Fruit fly (Drosophila melanogaster) whole organism, wandering third instar larva: ENCODE data around the gene CG31103.

Source experiments
- CG32264 ChIP-seq: fragments of 200-800 bp; sonication (Bioruptor generic); optimal IDR thresholded peaks from 2 replicates; lab custom pipeline; 2016; ENCODE audit warnings: missing biosample characterization, missing genetic modification characterization
- CG9705 ChIP-seq: fragments of 200-800 bp; sonication (Bioruptor generic); optimal IDR thresholded peaks from 2 replicates; lab custom pipeline; 2018; ENCODE audit warnings: missing biosample characterization, mild to moderate bottlenecking, missing genetic modification characterization
- CrebA ChIP-seq: fragments of 200-800 bp; sonication (Bioruptor generic); optimal IDR thresholded peaks from 2 replicates; lab custom pipeline; 2016; ENCODE audit warnings: missing biosample characterization, mild to moderate bottlenecking, missing genetic modification characterization, borderline replicate concordance
- Dfd ChIP-seq: fragments of >200 bp; optimal IDR thresholded peaks from 2 replicates; lab custom pipeline; 2017; ENCODE audit warnings: missing biosample characterization, missing genetic modification characterization
- Dif ChIP-seq: fragments of 200-275, 200-300 bp; sonication (Bioruptor generic); optimal IDR thresholded peaks from 2 replicates; lab custom pipeline; 2018; ENCODE audit warnings: missing biosample characterization, missing genetic modification characterization; ENCODE audit not compliant: partially characterized antibody
- GATAd ChIP-seq: sonication (Bioruptor generic); optimal IDR thresholded peaks from 2 replicates; lab custom pipeline; 2016; ENCODE audit warnings: missing biosample characterization, missing genetic modification characterization
- HLH106 ChIP-seq: fragments of 200-800 bp; optimal IDR thresholded peaks from 3 replicates; lab custom pipeline; 2019; ENCODE audit warnings: missing biosample characterization, mild to moderate bottlenecking, missing genetic modification characterization, moderate library complexity
- Hr83 ChIP-seq: fragments of 200-300 bp; sonication (Bioruptor generic); optimal IDR thresholded peaks from 2 replicates; lab custom pipeline; 2016; ENCODE audit warnings: missing biosample characterization, mild to moderate bottlenecking, missing genetic modification characterization, moderate library complexity; ENCODE audit not compliant: poor library complexity, severe bottlenecking
- Jra ChIP-seq: sonication (Bioruptor generic); optimal IDR thresholded peaks from 2 replicates; lab custom pipeline; 2016; ENCODE audit warnings: missing biosample characterization, missing genetic modification characterization
- Mio ChIP-seq: sonication (Bioruptor generic); optimal IDR thresholded peaks from 2 replicates; lab custom pipeline; 2016; ENCODE audit warnings: missing biosample characterization, missing genetic modification characterization
- Myc ChIP-seq: fragments of >200 bp; optimal IDR thresholded peaks from 2 replicates; lab custom pipeline; 2017
- N ChIP-seq: fragments of >200 bp; optimal IDR thresholded peaks from 2 replicates; lab custom pipeline; 2018; ENCODE audit warnings: missing biosample characterization, missing external identifiers, missing genetic modification characterization
- OdsH ChIP-seq: fragments of 200-800 bp; sonication (Bioruptor generic); optimal IDR thresholded peaks from 2 replicates; lab custom pipeline; 2016; ENCODE audit warnings: missing biosample characterization, mild to moderate bottlenecking, missing genetic modification characterization
- Rel ChIP-seq, 2 experiments: fragments of 200-800 bp; sonication (Bioruptor generic) in 1 of 2; optimal IDR thresholded peaks; 2 replicates in 1 of 2; 3 replicates in 1 of 2; lab custom pipeline; 2016 to 2019; ENCODE audit warnings: mild to moderate bottlenecking in 2 of 2, missing biosample characterization in 2 of 2, missing genetic modification characterization in 2 of 2, moderate library complexity in 1 of 2
- Sp1 ChIP-seq: fragments of 200-800 bp; sonication (Bioruptor generic); optimal IDR thresholded peaks from 3 replicates; lab custom pipeline; 2019; ENCODE audit warnings: missing biosample characterization, mild to moderate bottlenecking, missing genetic modification characterization, moderate library complexity
- Vsx2 ChIP-seq: fragments of 200-300, 225-300 bp; sonication (Bioruptor generic); optimal IDR thresholded peaks from 2 replicates; lab custom pipeline; 2018; ENCODE audit warnings: missing biosample characterization, missing genetic modification characterization; ENCODE audit not compliant: partially characterized antibody
- br ChIP-seq: fragments of 200-800 bp; sonication (Bioruptor generic); optimal IDR thresholded peaks from 2 replicates; lab custom pipeline; 2016; ENCODE audit warnings: missing biosample characterization, missing genetic modification characterization
- brk ChIP-seq: fragments of 200-800 bp; sonication (Bioruptor generic); optimal IDR thresholded peaks from 2 replicates; lab custom pipeline; 2016; ENCODE audit warnings: missing biosample characterization, mild to moderate bottlenecking, missing genetic modification characterization
- dl ChIP-seq, 2 experiments: fragments of 175-275, 200-275 bp in 1 of 2; fragments of 200-275 bp in 1 of 2; sonication (Bioruptor generic); optimal IDR thresholded peaks; lab custom pipeline; 2018; ENCODE audit warnings: mild to moderate bottlenecking in 2 of 2, missing biosample characterization in 2 of 2, missing genetic modification characterization in 2 of 2, moderate library complexity in 2 of 2; ENCODE audit not compliant: partially characterized antibody in 2 of 2, insufficient read depth in 1 of 2
- dmrt93B ChIP-seq: fragments of 200-800 bp; sonication (Bioruptor generic); optimal IDR thresholded peaks from 2 replicates; lab custom pipeline; 2018; ENCODE audit warnings: missing biosample characterization, mild to moderate bottlenecking, missing genetic modification characterization
- dsf ChIP-seq: sonication (Bioruptor generic); optimal IDR thresholded peaks from 2 replicates; lab custom pipeline; 2016; ENCODE audit warnings: missing biosample characterization, missing genetic modification characterization, borderline replicate concordance
- ey ChIP-seq: fragments of 200-800 bp; sonication (Bioruptor generic); optimal IDR thresholded peaks from 2 replicates; lab custom pipeline; 2016; ENCODE audit warnings: missing biosample characterization, missing genetic modification characterization
- foxo ChIP-seq, 2 experiments: fragments of 200-800 bp; sonication (Bioruptor generic); optimal IDR thresholded peaks; 2 replicates in 1 of 2; 3 replicates in 1 of 2; lab custom pipeline; 2016 to 2017; ENCODE audit warnings: missing biosample characterization in 2 of 2, missing genetic modification characterization in 2 of 2
- fru ChIP-seq: fragments of 200-800 bp; sonication (Bioruptor generic); optimal IDR thresholded peaks from 3 replicates; lab custom pipeline; 2016; ENCODE audit warnings: missing biosample characterization, mild to moderate bottlenecking, missing genetic modification characterization
- h ChIP-seq: fragments of 200-800 bp; sonication (Bioruptor generic); optimal IDR thresholded peaks from 3 replicates; lab custom pipeline; 2016; ENCODE audit warnings: missing biosample characterization, mild to moderate bottlenecking, missing genetic modification characterization
- jim ChIP-seq: fragments of 175-275, 200-325 bp; sonication (Bioruptor generic); optimal IDR thresholded peaks from 2 replicates; lab custom pipeline; 2016; ENCODE audit warnings: missing biosample characterization, mild to moderate bottlenecking, missing genetic modification characterization
- lola ChIP-seq: fragments of >200 bp; optimal IDR thresholded peaks from 2 replicates; lab custom pipeline; 2017; ENCODE audit warnings: missing biosample characterization, missing genetic modification characterization
- pan ChIP-seq: fragments of >200 bp; optimal IDR thresholded peaks from 2 replicates; lab custom pipeline; 2017
- psq ChIP-seq: fragments of 200-800 bp; sonication (Bioruptor generic); optimal IDR thresholded peaks from 3 replicates; lab custom pipeline; 2017; ENCODE audit warnings: missing biosample characterization, mild to moderate bottlenecking, missing genetic modification characterization, moderate library complexity
- rgr ChIP-seq: fragments of 200-800 bp; sonication (Bioruptor generic); optimal IDR thresholded peaks from 3 replicates; lab custom pipeline; 2016; ENCODE audit warnings: missing biosample characterization, mild to moderate bottlenecking, missing genetic modification characterization
- sv ChIP-seq: fragments of 200-800 bp; sonication (Bioruptor generic); optimal IDR thresholded peaks from 3 replicates; lab custom pipeline; 2016; ENCODE audit warnings: missing biosample characterization, missing genetic modification characterization
- tai ChIP-seq: sonication (Bioruptor generic); optimal IDR thresholded peaks from 2 replicates; lab custom pipeline; 2016; ENCODE audit warnings: missing biosample characterization, missing genetic modification characterization
- usp ChIP-seq: fragments of >200 bp; optimal IDR thresholded peaks from 2 replicates; lab custom pipeline; 2017; ENCODE audit warnings: missing biosample characterization, missing genetic modification characterization
- woc ChIP-seq: sonication (Bioruptor generic); optimal IDR thresholded peaks from 2 replicates; lab custom pipeline; 2016; ENCODE audit warnings: missing biosample characterization, mild to moderate bottlenecking, missing genetic modification characterization

Gene CG31103

DNA sequence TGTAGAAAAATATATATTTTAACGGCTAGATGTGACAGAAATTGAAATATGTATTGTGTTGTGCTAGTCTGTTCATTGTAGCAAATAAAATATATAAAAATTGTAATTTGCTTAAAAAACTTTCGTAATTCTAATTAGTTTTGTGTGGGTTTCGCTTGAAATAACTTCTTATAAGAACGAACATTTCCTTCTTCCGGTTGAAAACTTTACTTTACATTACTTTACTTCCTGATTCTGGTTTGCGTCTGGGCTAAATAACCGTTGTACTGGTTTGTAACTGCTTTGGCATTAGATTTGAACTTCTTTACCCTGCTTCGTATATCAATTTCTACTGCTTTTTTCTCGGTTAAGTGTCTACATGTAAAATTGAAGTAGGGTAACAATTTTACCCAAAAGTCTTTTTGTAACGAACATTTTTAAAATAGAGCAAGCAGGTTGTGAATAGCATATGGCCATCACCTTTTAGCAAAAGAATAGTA is 25.4 kb upstream of the CG31103 start, which contains the start of gene lobo:
Gene lobo, minus strand, starts transcription at position 51 of the 479 bp plus-strand sequence.
- TF ChIP-seq Dfd (GFP tag; lab: Kevin White, UChicago) (no peak), woc (GFP tag; lab: Kevin White, UChicago) (no peak), CrebA (no peak), brk (GFP tag; lab: Kevin White, UChicago) (peak; percentile 3), usp (GFP tag; lab: Kevin White, UChicago) (no peak), dsf (GFP tag; lab: Kevin White, UChicago) (no peak), Vsx2 (GFP tag; lab: Kevin White, UChicago) (no peak), Jra (GFP tag; lab: Kevin White, UChicago) (no peak), jim (GFP tag; lab: Kevin White, UChicago) (no peak), foxo (GFP tag; optimal IDR thresholded peaks at IDR 0.05; lab: Kevin White, UChicago) (no peak), N (GFP tag; lab: Kevin White, UChicago) (no peak), CG9705 (GFP tag; lab: Kevin White, UChicago) (peak; percentile 56), fru (GFP tag; lab: Kevin White, UChicago) (peak; percentile 45), HLH106 (tag; lab: Kevin White, UChicago) (peak; percentile 37), lola (no peak), CG32264 (GFP tag; lab: Kevin White, UChicago) (no peak), OdsH (GFP tag; lab: Kevin White, UChicago) (peak; percentile 37), ey (GFP tag; lab: Kevin White, UChicago) (peak; percentile 7), Mio (GFP tag; lab: Kevin White, UChicago) (no peak), Sp1 (GFP tag; lab: Kevin White, UChicago) (peak; percentile 46), tai (GFP tag; lab: Kevin White, UChicago) (no peak), h (GFP tag; lab: Kevin White, UChicago) (no peak), sv (peak; percentile 27), GATAd (no peak), br (GFP tag; lab: Kevin White, UChicago) (peak; percentile 31), Hr83 (no peak), psq (GFP tag; lab: Kevin White, UChicago) (no peak), dl (GFP tag; optimal IDR thresholded peaks at IDR 0.05; lab: Kevin White, UChicago; ENCODE audit: insufficient read depth in 1 of 2, partially characterized antibody in 2 of 2) (no peak), Myc (peak; percentile 48), dmrt93B (peak; percentile 47)

DNA sequence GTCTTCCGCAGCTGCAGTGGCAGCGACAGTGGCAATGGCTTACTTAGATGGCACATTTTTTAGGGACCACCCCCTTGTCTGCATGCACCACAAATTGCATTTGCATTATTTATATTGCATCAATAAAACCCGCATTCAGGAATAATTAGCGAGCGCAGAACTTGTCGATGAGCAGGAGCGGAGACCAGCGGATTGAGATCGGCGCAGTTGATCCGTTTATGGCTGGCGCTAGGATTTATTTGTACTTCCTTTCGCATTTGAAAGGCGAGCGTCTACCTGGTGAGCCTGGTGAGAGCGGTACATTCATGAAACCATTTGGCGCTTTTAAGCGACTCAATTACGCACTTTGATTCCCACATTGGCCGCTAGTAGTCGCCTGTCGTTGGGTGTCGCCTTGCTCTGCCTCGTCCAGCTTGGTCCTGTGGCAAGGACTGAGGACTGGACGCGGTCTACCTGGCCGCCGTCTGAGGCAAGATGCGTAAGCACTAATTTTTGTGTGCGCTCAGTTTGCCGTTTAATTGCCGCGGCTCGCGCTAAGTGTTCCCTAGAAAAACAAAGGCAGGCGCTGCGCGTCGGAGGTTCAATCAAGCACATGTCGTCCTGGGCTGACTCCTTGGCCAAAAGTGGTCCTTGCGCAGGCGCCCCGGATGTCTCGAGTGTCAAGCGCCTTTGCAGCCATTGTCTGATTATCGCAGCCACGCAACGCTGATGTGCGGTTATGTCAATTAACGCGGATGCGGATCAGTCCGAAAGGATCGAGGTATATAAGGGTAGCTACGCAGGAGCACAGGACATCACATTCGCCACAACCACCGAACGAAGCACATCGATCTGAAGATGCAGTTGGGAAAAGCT is 24.2 kb upstream of the CG31103 start, which contains the start of gene CG13653:
Gene CG13653, plus strand, starts transcription at position 805 of the 855 bp plus-strand sequence.
- no peak for TF ChIP-seq lola
- TF ChIP-seq usp (GFP tag; lab: Kevin White, UChicago): no peak

DNA sequence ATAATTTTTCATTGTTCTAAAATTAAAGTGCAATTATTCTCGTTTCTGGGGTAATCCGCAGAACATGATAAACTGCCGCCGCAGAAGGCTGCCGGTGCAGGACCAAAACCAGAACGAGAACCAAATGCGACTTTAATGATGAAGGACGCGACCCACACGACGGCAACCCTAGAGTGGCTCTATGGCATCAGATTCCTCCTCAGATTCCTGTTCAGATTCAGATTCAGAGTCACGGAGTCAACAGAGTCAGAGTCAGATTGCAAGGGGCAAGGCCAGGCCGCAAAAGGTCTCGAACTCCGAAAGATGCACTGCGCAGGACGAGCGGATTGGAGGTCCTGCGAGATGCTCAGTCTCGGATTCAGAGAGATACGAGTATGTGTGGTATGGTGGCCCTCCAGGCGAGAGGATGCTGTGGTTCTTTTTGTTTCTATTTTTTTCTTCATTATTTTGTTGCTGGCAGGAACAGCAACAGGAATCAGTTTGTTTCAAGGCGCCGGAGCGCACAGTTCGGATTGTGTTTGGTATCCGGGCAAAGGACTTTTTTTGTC is 19.7 kb upstream of the CG31103 start, which contains the start of gene CG13654:
Gene CG13654, plus strand, starts transcription at position 498 of the 548 bp plus-strand sequence.
- TF ChIP-seq foxo (GFP tag; optimal IDR thresholded peaks at IDR 0.05; lab: Kevin White, UChicago) (no peak), HLH106 (tag; lab: Kevin White, UChicago) (no peak), CG32264 (GFP tag; lab: Kevin White, UChicago) (no peak), dl (GFP tag; optimal IDR thresholded peaks at IDR 0.05; lab: Kevin White, UChicago; ENCODE audit: insufficient read depth in 1 of 2, partially characterized antibody in 2 of 2) (no peak), Vsx2 (GFP tag; lab: Kevin White, UChicago) (peak; percentile 3)

DNA sequence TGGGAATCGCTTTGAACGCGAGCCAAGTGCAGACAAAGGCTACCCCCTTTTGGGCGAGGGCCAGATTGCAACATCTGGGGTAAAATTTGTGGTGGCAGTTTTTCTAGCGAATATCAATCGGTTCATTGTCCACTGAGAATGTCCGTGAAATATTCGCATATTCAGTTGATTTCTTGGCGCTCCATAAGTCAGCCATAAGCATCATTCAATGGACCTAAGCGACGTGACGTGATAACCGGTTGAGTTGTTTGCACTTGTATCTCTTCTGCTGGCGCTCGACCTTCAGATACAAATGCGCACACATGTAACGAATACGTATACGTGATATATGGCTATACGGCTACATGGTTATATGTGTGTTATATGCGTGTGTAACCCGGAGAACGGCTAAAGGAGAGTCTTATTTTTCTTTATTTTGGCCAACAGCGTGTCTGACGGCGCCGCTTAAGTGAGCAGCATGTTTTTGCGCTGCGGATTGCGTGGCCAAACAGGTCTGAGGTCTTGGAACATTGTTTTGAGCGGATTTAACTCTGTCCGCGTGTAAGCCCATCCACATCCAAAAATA is 13.6 kb upstream of the CG31103 start:
- peak; percentile 2 for TF ChIP-seq Sp1 (GFP tag; lab: Kevin White, UChicago)
- TF ChIP-seq jim (GFP tag; lab: Kevin White, UChicago): no peak
- no peak for TF ChIP-seq Mio (GFP tag; lab: Kevin White, UChicago)
- TF ChIP-seq GATAd: no peak
- no peak for TF ChIP-seq pan (lab: Kevin White, UChicago)
- no peak for TF ChIP-seq Rel (GFP tag; optimal IDR thresholded peaks at IDR 0.05; lab: Kevin White, UChicago)
- TF ChIP-seq Rel (tag; optimal IDR thresholded peaks at IDR 0.05; lab: Kevin White, UChicago): no peak
- no peak for TF ChIP-seq ey (GFP tag; lab: Kevin White, UChicago)
- TF ChIP-seq CrebA: peak; percentile 4
- no peak for TF ChIP-seq psq (GFP tag; lab: Kevin White, UChicago)
- peak; percentile 9 for TF ChIP-seq fru (GFP tag; lab: Kevin White, UChicago)
- no peak for TF ChIP-seq lola
- TF ChIP-seq br (GFP tag; lab: Kevin White, UChicago): peak; percentile 24
- peak; percentile 2 for TF ChIP-seq Dif
- TF ChIP-seq dsf (GFP tag; lab: Kevin White, UChicago): no peak
- TF ChIP-seq foxo (GFP tag; optimal IDR thresholded peaks at IDR 0.05; lab: Kevin White, UChicago): no peak
- TF ChIP-seq Vsx2 (GFP tag; lab: Kevin White, UChicago): no peak
- no peak for TF ChIP-seq OdsH (GFP tag; lab: Kevin White, UChicago)
- no peak for TF ChIP-seq rgr
- peak; percentile 2 for TF ChIP-seq brk (GFP tag; lab: Kevin White, UChicago)
- no peak for TF ChIP-seq sv
- no peak for TF ChIP-seq Hr83
- no peak for TF ChIP-seq tai (GFP tag; lab: Kevin White, UChicago)
- no peak for TF ChIP-seq dl (GFP tag; optimal IDR thresholded peaks at IDR 0.05; lab: Kevin White, UChicago; ENCODE audit: insufficient read depth in 1 of 2, partially characterized antibody in 2 of 2)
